Fruit fly (Drosophila melanogaster): ENCODE data around the gene pins.

pins gene

dm6 chr3R:27569706-27570105 is 12.9 kb upstream of the pins start (continued):
- peak; percentile 79 to 85 for TF ChIP-seq Pdp1 (GFP tag; optimal IDR thresholded peaks at IDR 0.05)
- no peak for TF ChIP-seq CG33557 (GFP tag; optimal IDR thresholded peaks at IDR 0.05)
- TF ChIP-seq CG6689 (GFP tag; IDR thresholded peaks at IDR 0.05), result peak; percentile 80
- peak; percentile 94 for TF ChIP-seq CG32532 (GFP tag; IDR thresholded peaks at IDR 0.05)
- peak; percentile 92 for TF ChIP-seq Meics (GFP tag; optimal IDR thresholded peaks at IDR 0.05)
- TF ChIP-seq dimm (GFP tag; IDR thresholded peaks at IDR 0.05), result peak; percentile 84
- TF ChIP-seq CG14710 (tag; optimal IDR thresholded peaks at IDR 0.05), result peak; percentile 56
- TF ChIP-seq CG31224 (GFP tag; IDR thresholded peaks at IDR 0.05), result peak; percentile 76
- peak; percentile 73 for TF ChIP-seq pnt (GFP tag; optimal IDR thresholded peaks at IDR 0.05)
- no peak; the same call in 2 of the 3 replicates for TF ChIP-seq CG11560 (tag; IDR thresholded peaks at IDR 0.05)
- TF ChIP-seq unc-4 (GFP tag; IDR thresholded peaks at IDR 0.05; ENCODE audit: partially characterized antibody), result no peak
- TF ChIP-seq CG1832 (GFP tag; optimal IDR thresholded peaks at IDR 0.05), result no peak
- TF ChIP-seq schlank (tag; optimal IDR thresholded peaks at IDR 0.05), result peak; percentile 51
- no peak for TF ChIP-seq Bgb (GFP tag; IDR thresholded peaks at IDR 0.05; ENCODE audit: partially characterized antibody)
- peak; percentile 86 for TF ChIP-seq CG4424 (GFP tag; optimal IDR thresholded peaks at IDR 0.05)
- TF ChIP-seq Rx (GFP tag; IDR thresholded peaks at IDR 0.05), result peak; percentile 84
- TF ChIP-seq sc (optimal IDR thresholded peaks at IDR 0.05), result no peak
- TF ChIP-seq sc (GFP tag; optimal IDR thresholded peaks at IDR 0.05), result no peak
- TF ChIP-seq CG11093 (GFP tag; IDR thresholded peaks at IDR 0.05), result peak; percentile 82
- peak; percentile 88 for TF ChIP-seq al (GFP tag; IDR thresholded peaks at IDR 0.05)
- peak; percentile 82 for TF ChIP-seq Nf-YA (GFP tag; IDR thresholded peaks at IDR 0.05)
- TF ChIP-seq sna (GFP tag; IDR thresholded peaks at IDR 0.05; ENCODE audit: partially characterized antibody), result no peak
- peak; percentile 36 for TF ChIP-seq CG3407 (GFP tag; optimal IDR thresholded peaks at IDR 0.05)
- TF ChIP-seq HmgZ (tag; optimal IDR thresholded peaks at IDR 0.05), result peak; percentile 56
- no peak for TF ChIP-seq Sox102F (GFP tag; optimal IDR thresholded peaks at IDR 0.05)
- TF ChIP-seq peb (GFP tag; IDR thresholded peaks at IDR 0.05), result peak; percentile 78
- TF ChIP-seq sisA (GFP tag; IDR thresholded peaks at IDR 0.05), result peak; percentile 92
- TF ChIP-seq CG8290 (GFP tag; optimal IDR thresholded peaks at IDR 0.05), result peak; percentile 59
- peak in 1 of 2 experiments; percentile 72 for TF ChIP-seq CG8290 (tag; optimal IDR thresholded peaks at IDR 0.05)
- peak; percentile 58 for TF ChIP-seq CG13775 (GFP tag; optimal IDR thresholded peaks at IDR 0.05)
- no peak for TF ChIP-seq Elba2 (GFP tag; optimal IDR thresholded peaks at IDR 0.05)
- peak; percentile 53 for TF ChIP-seq CG3163 (GFP tag; optimal IDR thresholded peaks at IDR 0.05)
- peak; percentile 35; the same call in 1 of the 2 replicates for TF ChIP-seq Gsc (GFP tag; IDR thresholded peaks at IDR 0.05)
- TF ChIP-seq CG2129 (GFP tag; IDR thresholded peaks at IDR 0.05; ENCODE audit: partially characterized antibody), result no peak
- peak; percentile 36 for TF ChIP-seq psq (GFP tag; optimal IDR thresholded peaks at IDR 0.05)
- TF ChIP-seq kay (GFP tag; optimal IDR thresholded peaks at IDR 0.05), result peak; percentile 83
- peak; percentile 73 for TF ChIP-seq CG32767 (GFP tag; IDR thresholded peaks at IDR 0.05)
- TF ChIP-seq tx (GFP tag; optimal IDR thresholded peaks at IDR 0.05), result peak; percentile 65
- no peak for TF ChIP-seq sd (tag; optimal IDR thresholded peaks at IDR 0.05)
- no peak for TF ChIP-seq CG15479 (GFP tag; optimal IDR thresholded peaks at IDR 0.05)
- peak; percentile 81 for TF ChIP-seq CG17829 (tag; optimal IDR thresholded peaks at IDR 0.05)
- peak; percentile 61 for TF ChIP-seq CG4404 (GFP tag; IDR thresholded peaks at IDR 0.05)
- peak; percentile 86 for TF ChIP-seq CG4820 (GFP tag; optimal IDR thresholded peaks at IDR 0.05)
- TF ChIP-seq CG10366 (GFP tag; IDR thresholded peaks at IDR 0.05), result peak; percentile 85; the same call in 1 of the 2 replicates
- TF ChIP-seq CG17186 (GFP tag; optimal IDR thresholded peaks at IDR 0.05), result peak; percentile 42
- TF ChIP-seq HLH4C (GFP tag; IDR thresholded peaks at IDR 0.05; ENCODE audit: partially characterized antibody), result no peak
- peak in 1 of 2 experiments; percentile 62 for TF ChIP-seq Hr51 (GFP tag; optimal IDR thresholded peaks at IDR 0.05)
- no peak for TF ChIP-seq oc (tag; optimal IDR thresholded peaks at IDR 0.05)
- peak; percentile 93 for TF ChIP-seq CG2678 (tag; optimal IDR thresholded peaks at IDR 0.05)
- TF ChIP-seq CG10209 (GFP tag; optimal IDR thresholded peaks at IDR 0.05), result peak; percentile 69
- peak; percentile 58 for TF ChIP-seq GATAe (GFP tag; conservative IDR thresholded peaks at IDR 0.05)

Data from whole organism, embryonic.